Worm (Caenorhabditis elegans): ENCODE results near the gene best-15.

ce11 chrIV:10796707-10797106, 35.3 kb downstream of the best-15 start:
- no peak for TF ChIP-seq W03F9.2 (tag; optimal IDR thresholded peaks at IDR 0.05)
- TF ChIP-seq him-1 (tag; optimal IDR thresholded peaks at IDR 0.05): no peak
